Fruit fly (Drosophila melanogaster) whole organism, embryonic: Measurements from ENCODE around the gene Rpp30.

Experiments used
- Aef1 ChIP-seq: fragments of 200-800 bp; sonication (Bioruptor generic); IDR thresholded peaks from 3 replicates; pipeline ENCODE4 v1.3.6; 2022; ENCODE audit warnings: missing biosample characterization, missing genetic modification characterization
- Asciz ChIP-seq: fragments of 200-800 bp; sonication (Bioruptor generic); optimal IDR thresholded peaks from 2 replicates; lab custom pipeline; 2017; ENCODE audit warnings: missing biosample characterization, mild to moderate bottlenecking, missing genetic modification characterization, missing genetic modification reagents
- CG10654 ChIP-seq: fragments of 200-800 bp; sonication (Bioruptor generic); optimal IDR thresholded peaks from 2 replicates; lab custom pipeline; 2016; ENCODE audit warnings: missing biosample characterization, missing genetic modification characterization
- CG12155 ChIP-seq: fragments of 200-800 bp; sonication (Bioruptor generic); optimal IDR thresholded peaks from 3 replicates; lab custom pipeline; 2016; ENCODE audit warnings: missing biosample characterization, missing genetic modification characterization
- CG12299 ChIP-seq: fragments of 200-800 bp; sonication (Bioruptor generic); optimal IDR thresholded peaks from 2 replicates; lab custom pipeline; 2018; ENCODE audit warnings: missing biosample characterization, mild to moderate bottlenecking, missing genetic modification characterization
- CG14014 ChIP-seq: fragments of 200-800 bp; sonication (Bioruptor generic); IDR thresholded peaks from 2 replicates; pipeline ENCODE4 v1.3.6; 2022; ENCODE audit warnings: missing biosample characterization, missing genetic modification characterization
- CG14965 ChIP-seq: fragments of 200-800 bp; sonication (Bioruptor generic); optimal IDR thresholded peaks from 2 replicates; lab custom pipeline; 2016; ENCODE audit warnings: missing biosample characterization, missing genetic modification characterization, borderline replicate concordance
- CG16779 ChIP-seq: fragments of 200-800 bp; sonication (Bioruptor generic); IDR thresholded peaks from 2 replicates; pipeline ENCODE4 v1.3.6; 2022; ENCODE audit warnings: missing biosample characterization, missing genetic modification characterization
- CG18262 ChIP-seq: fragments of 200-800 bp; optimal IDR thresholded peaks from 3 replicates; lab custom pipeline; 2019; ENCODE audit warnings: missing biosample characterization, mild to moderate bottlenecking, missing genetic modification characterization, moderate library complexity
- CG2889 ChIP-seq: fragments of 200-800 bp; sonication (Bioruptor generic); IDR thresholded peaks from 3 replicates; pipeline ENCODE4 v1.3.6; 2022; ENCODE audit warnings: missing biosample characterization, missing genetic modification characterization
- CG3407 ChIP-seq: fragments of 200-800 bp; sonication (Bioruptor generic); optimal IDR thresholded peaks from 2 replicates; lab custom pipeline; 2018; ENCODE audit warnings: missing biosample characterization, mild to moderate bottlenecking, missing genetic modification characterization
- CG43689 ChIP-seq: fragments of 200-800 bp; sonication (Bioruptor generic); IDR thresholded peaks from 2 replicates; pipeline ENCODE4 v1.3.6; 2022; ENCODE audit warnings: missing biosample characterization, missing genetic modification characterization
- CG4404 ChIP-seq: fragments of 200-800 bp; sonication (Bioruptor generic); IDR thresholded peaks from 2 replicates; pipeline ENCODE4 v1.3.6; 2022; ENCODE audit warnings: missing biosample characterization, missing genetic modification characterization
- CG4617 ChIP-seq: fragments of 200-800 bp; sonication (Bioruptor generic); optimal IDR thresholded peaks from 3 replicates; lab custom pipeline; 2016; ENCODE audit warnings: missing biosample characterization, missing genetic modification characterization, borderline replicate concordance
- CG6272 ChIP-seq: fragments of 200-800 bp; sonication (Bioruptor generic); IDR thresholded peaks from 2 replicates; pipeline ENCODE4 v1.3.6; 2022; ENCODE audit warnings: missing biosample characterization, missing genetic modification characterization
- CG6813 ChIP-seq: fragments of 200-800 bp; sonication (Bioruptor generic); optimal IDR thresholded peaks from 2 replicates; lab custom pipeline; 2017; ENCODE audit warnings: missing biosample characterization, missing genetic modification characterization, mild to moderate bottlenecking, moderate library complexity, missing genetic modification reagents
- CG7271 ChIP-seq: fragments of 200-800 bp; sonication (Bioruptor generic); optimal IDR thresholded peaks from 2 replicates; lab custom pipeline; 2018; ENCODE audit warnings: missing biosample characterization, mild to moderate bottlenecking, missing genetic modification characterization, moderate library complexity
- CG7372 ChIP-seq: fragments of 200-800 bp; sonication (Bioruptor generic); IDR thresholded peaks from 2 replicates; pipeline ENCODE4 v1.3.6; 2022; ENCODE audit warnings: missing biosample characterization, missing genetic modification characterization
- CG8281 ChIP-seq: fragments of 200-800 bp; sonication (Bioruptor generic); optimal IDR thresholded peaks from 2 replicates; lab custom pipeline; 2018; ENCODE audit warnings: missing biosample characterization, mild to moderate bottlenecking, missing genetic modification characterization, moderate library complexity
- CG9817 ChIP-seq: fragments of 200-800 bp; sonication (Bioruptor generic); optimal IDR thresholded peaks from 2 replicates; lab custom pipeline; 2018; ENCODE audit warnings: missing biosample characterization, mild to moderate bottlenecking, missing genetic modification characterization, moderate library complexity
- CTCF ChIP-seq: fragments of 200-800 bp; sonication (Bioruptor generic); optimal IDR thresholded peaks from 2 replicates; lab custom pipeline; 2017; ENCODE audit warnings: missing biosample characterization, mild to moderate bottlenecking, missing genetic modification characterization, moderate library complexity
- CoRest ChIP-seq: fragments of 200-800 bp; sonication (Bioruptor generic); optimal IDR thresholded peaks from 3 replicates; lab custom pipeline; 2018; ENCODE audit warnings: missing biosample characterization, mild to moderate bottlenecking, missing genetic modification characterization, moderate library complexity
- Fer2 ChIP-seq: fragments of 200-800 bp; sonication (Bioruptor generic); optimal IDR thresholded peaks from 2 replicates; lab custom pipeline; 2018; ENCODE audit warnings: missing biosample characterization, mild to moderate bottlenecking, missing genetic modification characterization, moderate library complexity
- Hey ChIP-seq: fragments of 200-800 bp; sonication (Bioruptor generic); optimal IDR thresholded peaks from 3 replicates; lab custom pipeline; 2018; ENCODE audit warnings: missing biosample characterization, mild to moderate bottlenecking, missing genetic modification characterization
- MESR4 ChIP-seq: fragments of 200-800 bp; sonication (Bioruptor generic); optimal IDR thresholded peaks from 2 replicates; lab custom pipeline; 2018; ENCODE audit warnings: missing biosample characterization, mild to moderate bottlenecking, missing genetic modification characterization, moderate library complexity
- NC2β ChIP-seq: fragments of 200-800 bp; sonication (Bioruptor generic); optimal IDR thresholded peaks from 2 replicates; lab custom pipeline; 2016; ENCODE audit warnings: missing biosample characterization, missing genetic modification characterization
- Side ChIP-seq: fragments of 200-800 bp; sonication (Bioruptor generic); optimal IDR thresholded peaks from 2 replicates; lab custom pipeline; 2016; ENCODE audit warnings: missing biosample characterization, missing genetic modification characterization
- Taf1 ChIP-seq: fragments of 200-800 bp; sonication (Bioruptor generic); IDR thresholded peaks from 2 replicates; pipeline ENCODE4 v1.3.6; 2022; ENCODE audit warnings: missing biosample characterization, missing genetic modification characterization
- Xrp1 ChIP-seq: fragments of 200-800 bp; sonication (Bioruptor generic); IDR thresholded peaks from 2 replicates; pipeline ENCODE4 v1.3.6; 2022; ENCODE audit warnings: missing biosample characterization, missing genetic modification characterization
- amos ChIP-seq: fragments of 200-800 bp; sonication (Bioruptor generic); IDR thresholded peaks from 2 replicates; pipeline ENCODE4 v1.3.6; 2022; ENCODE audit warnings: missing biosample characterization, missing genetic modification characterization; ENCODE audit not compliant: partially characterized antibody
- bowl ChIP-seq: fragments of 200-800 bp; sonication (Bioruptor generic); IDR thresholded peaks from 2 replicates; pipeline ENCODE4 v1.3.6; 2022; ENCODE audit warnings: missing biosample characterization, missing genetic modification characterization
- chinmo ChIP-seq: fragments of 200-800 bp; sonication (Bioruptor generic); IDR thresholded peaks from 4 replicates; pipeline ENCODE4 v1.3.6; 2022; ENCODE audit warnings: missing biosample characterization, missing genetic modification characterization; ENCODE audit not compliant: partially characterized antibody
- chn ChIP-seq: fragments of 200-800 bp; sonication (Bioruptor generic); optimal IDR thresholded peaks from 2 replicates; lab custom pipeline; 2016; ENCODE audit warnings: missing biosample characterization, missing genetic modification characterization
- croc ChIP-seq: fragments of 200-800 bp; sonication (Bioruptor generic); conservative IDR thresholded peaks from 3 replicates; pipeline ENCODE4 v1.3.6; 2022; ENCODE audit warnings: missing biosample characterization, missing genetic modification characterization
- ems ChIP-seq: fragments of 200-800 bp; sonication (Bioruptor generic); optimal IDR thresholded peaks from 3 replicates; lab custom pipeline; 2016; ENCODE audit warnings: missing biosample characterization, missing genetic modification characterization
- en ChIP-seq: fragments of 200-800 bp; sonication (Bioruptor generic); optimal IDR thresholded peaks from 2 replicates; lab custom pipeline; 2016; ENCODE audit warnings: missing biosample characterization, missing genetic modification characterization
- fd102C ChIP-seq: fragments of 200-800 bp; sonication (Bioruptor generic); optimal IDR thresholded peaks from 2 replicates; lab custom pipeline; 2018; ENCODE audit warnings: missing biosample characterization, mild to moderate bottlenecking, missing genetic modification characterization, moderate library complexity
- ftz-f1 ChIP-seq: fragments of 200-800 bp; sonication (Bioruptor generic); optimal IDR thresholded peaks from 2 replicates; lab custom pipeline; 2016; ENCODE audit warnings: missing biosample characterization, missing genetic modification characterization
- gro ChIP-seq: fragments of 200-800 bp; sonication (Bioruptor generic); optimal IDR thresholded peaks from 2 replicates; lab custom pipeline; 2016; ENCODE audit warnings: missing biosample characterization, missing genetic modification characterization
- gsb ChIP-seq: fragments of 200-800 bp; sonication (Bioruptor generic); IDR thresholded peaks from 2 replicates; pipeline ENCODE4 v1.3.6; 2022; ENCODE audit warnings: missing biosample characterization, missing genetic modification characterization
- her ChIP-seq: fragments of 200-800 bp; sonication (Bioruptor generic); optimal IDR thresholded peaks from 2 replicates; lab custom pipeline; 2016; ENCODE audit warnings: missing biosample characterization, missing genetic modification characterization
- kni ChIP-seq: fragments of 200-800 bp; sonication (Bioruptor generic); optimal IDR thresholded peaks from 3 replicates; lab custom pipeline; 2017; ENCODE audit warnings: mild to moderate bottlenecking, missing biosample characterization, missing genetic modification reagents, missing genetic modification characterization
- org-1 ChIP-seq: fragments of 200-800 bp; sonication (Bioruptor generic); optimal IDR thresholded peaks from 2 replicates; lab custom pipeline; 2017; ENCODE audit warnings: missing biosample characterization, missing genetic modification characterization
- psq ChIP-seq: fragments of 200-800 bp; sonication (Bioruptor generic); optimal IDR thresholded peaks from 2 replicates; lab custom pipeline; 2017; ENCODE audit warnings: missing biosample characterization, missing genetic modification characterization
- rib ChIP-seq: fragments of 200-800 bp; sonication (Bioruptor generic); IDR thresholded peaks from 2 replicates; pipeline ENCODE4 v1.3.6; 2022; ENCODE audit warnings: missing biosample characterization, missing genetic modification characterization
- slbo ChIP-seq: fragments of 200-800 bp; sonication (Bioruptor generic); IDR thresholded peaks from 2 replicates; pipeline ENCODE4 v1.3.6; 2022; ENCODE audit warnings: missing biosample characterization, missing genetic modification characterization
- sqz ChIP-seq: fragments of 200-800 bp; sonication (Bioruptor generic); optimal IDR thresholded peaks from 3 replicates; lab custom pipeline; 2018; ENCODE audit warnings: missing biosample characterization, mild to moderate bottlenecking, missing genetic modification characterization
- tna ChIP-seq: fragments of 200-800 bp; sonication (Bioruptor generic); IDR thresholded peaks from 2 replicates; pipeline ENCODE4 v1.3.6; 2022; ENCODE audit warnings: missing biosample characterization, missing genetic modification characterization; ENCODE audit not compliant: partially characterized antibody
- twi ChIP-seq: fragments of 200-800 bp; optimal IDR thresholded peaks from 2 replicates; lab custom pipeline; 2019; ENCODE audit warnings: missing biosample characterization, mild to moderate bottlenecking, missing genetic modification characterization, moderate library complexity
- z ChIP-seq: fragments of 200-800 bp; sonication (Bioruptor generic); IDR thresholded peaks from 3 replicates; pipeline ENCODE4 v1.3.6; 2022; ENCODE audit warnings: missing biosample characterization, missing genetic modification characterization
- zen ChIP-seq: fragments of 200-800 bp; sonication (Bioruptor generic); optimal IDR thresholded peaks from 3 replicates; lab custom pipeline; 2018; ENCODE audit warnings: missing biosample characterization, mild to moderate bottlenecking, missing genetic modification characterization, moderate library complexity

Gene Rpp30

DNA sequence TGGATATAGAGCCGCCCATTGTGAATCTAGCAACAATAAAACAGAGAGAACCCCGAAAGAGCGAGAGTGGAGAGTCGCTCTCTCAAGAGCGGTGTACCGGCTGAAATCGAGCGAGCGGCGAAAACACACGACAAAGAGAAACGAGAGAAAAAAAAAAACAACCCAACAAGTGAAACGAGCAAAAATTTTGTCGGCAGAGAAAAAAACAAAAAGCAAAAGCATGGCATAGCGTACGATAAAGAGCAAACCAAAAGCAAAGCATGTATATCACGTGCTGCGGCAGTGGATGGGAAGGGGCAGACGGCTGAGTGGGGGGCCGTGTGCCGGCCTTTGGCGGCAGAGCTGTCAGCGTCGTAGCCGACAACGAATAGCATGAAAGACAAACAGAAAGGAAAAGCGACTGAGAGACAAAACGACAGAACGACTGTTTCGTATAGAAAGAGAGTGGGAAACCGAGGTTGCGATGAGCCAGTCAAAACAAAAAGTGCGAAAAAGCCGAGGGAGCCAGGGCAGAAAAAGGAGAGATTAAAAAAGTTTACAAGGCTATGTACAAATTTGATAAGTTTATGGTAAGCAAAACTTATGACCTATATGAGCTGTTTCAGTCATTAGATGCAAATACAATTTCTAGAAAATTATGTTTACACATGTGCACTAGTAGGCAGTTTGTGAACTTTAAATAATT lies 5.4 kb downstream of the Rpp30 start (continued):
- no peak for TF ChIP-seq CG10654 (GFP tag; lab: Kevin White, UChicago)
- peak; percentile 96 for TF ChIP-seq sqz (GFP tag; lab: Kevin White, UChicago)
- TF ChIP-seq Hey, result peak; percentile 19
- peak; percentile 56 for TF ChIP-seq gro (GFP tag; lab: Kevin White, UChicago)
- TF ChIP-seq z, result 0 out of 3 replicates have a peak, but pooled peaks have one; percentile 37
- no peak for TF ChIP-seq CG6272
- TF ChIP-seq ems (GFP tag; lab: Kevin White, UChicago), result no peak
- TF ChIP-seq gsb (GFP tag; lab: Robert Waterston, UW), result no peak
- TF ChIP-seq Asciz (GFP tag; lab: Kevin White, UChicago), result no peak
- TF ChIP-seq her, result no peak
- peak; percentile 99 for TF ChIP-seq psq (GFP tag; lab: Kevin White, UChicago)
- no peak for TF ChIP-seq bowl
- TF ChIP-seq chinmo (GFP tag; lab: Robert Waterston, UW), result peak; percentile 91; the same call in 1 of the 4 replicates
- no peak for TF ChIP-seq CG9817 (tag; lab: Kevin White, UChicago)
- TF ChIP-seq CG12155 (GFP tag; lab: Kevin White, UChicago), result peak; percentile 86
- no peak for TF ChIP-seq CoRest (tag; lab: Kevin White, UChicago)
- no peak for TF ChIP-seq MESR4 (GFP tag; lab: Kevin White, UChicago)
- no peak for TF ChIP-seq NC2β
- no peak for TF ChIP-seq CG12299 (tag; lab: Kevin White, UChicago)
- no peak for TF ChIP-seq CG3407 (GFP tag; lab: Kevin White, UChicago)
- 0 out of 2 replicates have a peak, but pooled peaks have one; percentile 20 for TF ChIP-seq Xrp1
- no peak for TF ChIP-seq CTCF (GFP tag; lab: Kevin White, UChicago)
- TF ChIP-seq rib, result peak; percentile 89; the same call in 1 of the 2 replicates
- TF ChIP-seq Aef1 (GFP tag; lab: Robert Waterston, UW), result no peak
- TF ChIP-seq croc (GFP tag; lab: Robert Waterston, UW), result no peak
- no peak for TF ChIP-seq CG14965
- TF ChIP-seq CG8281 (tag; lab: Kevin White, UChicago), result no peak
- no peak for TF ChIP-seq twi (tag; lab: Kevin White, UChicago)
- TF ChIP-seq Side, result no peak
- no peak for TF ChIP-seq fd102C
- no peak for TF ChIP-seq tna
- TF ChIP-seq Fer2, result no peak
- TF ChIP-seq zen (tag; lab: Kevin White, UChicago), result no peak
- no peak for TF ChIP-seq en
- peak; percentile 74 for TF ChIP-seq kni
- no peak for TF ChIP-seq CG18262
- no peak for TF ChIP-seq CG7372 (GFP tag; lab: Robert Waterston, UW)
- TF ChIP-seq CG7271 (tag; lab: Kevin White, UChicago), result no peak
- TF ChIP-seq CG16779 (GFP tag; lab: Robert Waterston, UW), result no peak
- no peak; the same call in 1 of the 2 replicates for TF ChIP-seq amos (GFP tag; lab: Robert Waterston, UW)
- TF ChIP-seq CG6813 (GFP tag; lab: Kevin White, UChicago), result no peak
- no peak for TF ChIP-seq CG4617 (GFP tag; lab: Kevin White, UChicago)
- no peak for TF ChIP-seq Taf1 (GFP tag; lab: Robert Waterston, UW)
- TF ChIP-seq CG4404, result no peak
- no peak for TF ChIP-seq slbo (GFP tag; lab: Robert Waterston, UW)
- no peak for TF ChIP-seq CG43689 (GFP tag; lab: Robert Waterston, UW)
- peak; percentile 36; the same call in 1 of the 2 replicates for TF ChIP-seq CG14014 (GFP tag; lab: Robert Waterston, UW)
- TF ChIP-seq chn, result peak; percentile 5
- no peak for TF ChIP-seq CG2889 (GFP tag; lab: Robert Waterston, UW)
- TF ChIP-seq org-1 (GFP tag; lab: Kevin White, UChicago), result no peak
- TF ChIP-seq ftz-f1 (GFP tag; lab: Kevin White, UChicago), result peak; percentile 67
